Worm (Caenorhabditis elegans): ENCODE results near the gene R10E4.3.

DNA sequence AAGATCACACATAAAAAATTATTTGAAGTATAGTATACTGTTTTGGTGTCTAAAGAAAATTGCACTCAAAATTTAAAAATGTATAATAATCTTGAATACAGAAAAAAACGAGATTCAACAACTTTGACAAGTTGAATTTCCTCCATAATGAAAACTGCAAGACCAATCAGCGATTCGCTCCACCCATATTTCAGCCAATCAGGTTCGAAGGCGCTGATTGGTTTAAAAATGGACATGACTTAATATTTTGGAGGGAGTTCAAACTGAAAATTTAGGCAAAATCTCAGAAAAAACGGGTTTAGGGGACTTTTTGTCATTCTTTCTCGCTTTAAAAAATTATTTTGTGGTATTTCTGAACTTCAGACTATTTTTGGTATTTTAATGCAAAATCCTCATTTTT lies 11.6 kb downstream of the R10E4.3 start:
- peak in 1 of 2 experiments; percentile 14 for TF ChIP-seq lsy-2 (tag; optimal IDR thresholded peaks at IDR 0.05)
- no peak for TF ChIP-seq ama-1 (optimal IDR thresholded peaks at IDR 0.05)
- TF ChIP-seq fos-1 (tag; optimal IDR thresholded peaks at IDR 0.05), result no peak
